Fruit fly (Drosophila melanogaster) whole organism, embryonic: ENCODE results near the gene RIOK2.

Experiments
- Atf-2 ChIP-seq: fragments of 200-800 bp; sonication (Bioruptor generic); optimal IDR thresholded peaks from 2 replicates; lab custom pipeline; 2016; ENCODE audit warnings: missing biosample characterization, missing genetic modification characterization
- Atf3 ChIP-seq: fragments of 200-800 bp; sonication (Bioruptor generic); optimal IDR thresholded peaks from 3 replicates; lab custom pipeline; 2016; ENCODE audit warnings: missing biosample characterization, missing genetic modification characterization
- BEAF-32 ChIP-seq: fragments of 200-800 bp; sonication (Bioruptor generic); optimal IDR thresholded peaks from 3 replicates; lab custom pipeline; 2017; ENCODE audit warnings: missing biosample characterization, missing genetic modification characterization, mild to moderate bottlenecking, moderate library complexity, missing genetic modification reagents
- CG11247 ChIP-seq: fragments of 200-800 bp; sonication (Bioruptor generic); IDR thresholded peaks from 2 replicates; pipeline ENCODE4 v1.3.6; 2022; ENCODE audit warnings: missing biosample characterization, missing genetic modification characterization
- CG11456 ChIP-seq: fragments of 200-800 bp; sonication (Bioruptor generic); IDR thresholded peaks from 3 replicates; pipeline ENCODE4 v1.3.6; 2022; ENCODE audit warnings: missing biosample characterization, missing genetic modification characterization
- CG14441 ChIP-seq: fragments of 200-800 bp; sonication (Bioruptor generic); IDR thresholded peaks from 2 replicates; pipeline ENCODE4 v1.3.6; 2022; ENCODE audit warnings: missing biosample characterization, missing genetic modification characterization
- CG14860 ChIP-seq: fragments of 200-800 bp; sonication (Bioruptor generic); IDR thresholded peaks from 3 replicates; pipeline ENCODE4 v1.3.6; 2022; ENCODE audit warnings: missing biosample characterization, missing genetic modification characterization; ENCODE audit not compliant: partially characterized antibody
- CG15073 ChIP-seq: fragments of 200-800 bp; sonication (Bioruptor generic); optimal IDR thresholded peaks from 2 replicates; lab custom pipeline; 2016; ENCODE audit warnings: missing biosample characterization, missing genetic modification characterization
- CG15696 ChIP-seq: fragments of 200-800 bp; sonication (Bioruptor generic); optimal IDR thresholded peaks from 2 replicates; lab custom pipeline; 2019; ENCODE audit warnings: missing biosample characterization, mild to moderate bottlenecking, missing genetic modification characterization, moderate library complexity
- CG16863 ChIP-seq: fragments of 200-800 bp; sonication (Bioruptor generic); optimal IDR thresholded peaks from 3 replicates; lab custom pipeline; 2016; ENCODE audit warnings: missing biosample characterization, missing genetic modification characterization
- CG17612 ChIP-seq: fragments of 200-800 bp; sonication (Bioruptor generic); IDR thresholded peaks from 2 replicates; pipeline ENCODE4 v1.3.6; 2022; ENCODE audit warnings: missing biosample characterization, missing genetic modification characterization
- CG30403 ChIP-seq: fragments of 200-800 bp; sonication (Bioruptor generic); optimal IDR thresholded peaks from 3 replicates; lab custom pipeline; 2016; ENCODE audit warnings: missing biosample characterization, missing genetic modification characterization
- CG31441 ChIP-seq: fragments of 200-800 bp; sonication (Bioruptor generic); IDR thresholded peaks from 2 replicates; pipeline ENCODE4 v1.3.6; 2022; ENCODE audit warnings: missing biosample characterization, missing genetic modification characterization
- CG42726 ChIP-seq: fragments of 200-800 bp; sonication (Bioruptor generic); IDR thresholded peaks from 2 replicates; pipeline ENCODE4 v1.3.6; 2022; ENCODE audit warnings: missing biosample characterization, missing genetic modification characterization; ENCODE audit not compliant: partially characterized antibody
- CG4617 ChIP-seq: fragments of 200-800 bp; sonication (Bioruptor generic); optimal IDR thresholded peaks from 3 replicates; lab custom pipeline; 2016; ENCODE audit warnings: missing biosample characterization, missing genetic modification characterization, borderline replicate concordance
- CG4854 ChIP-seq: fragments of 200-800 bp; sonication (Bioruptor generic); optimal IDR thresholded peaks from 2 replicates; lab custom pipeline; 2016; ENCODE audit warnings: missing biosample characterization, missing genetic modification characterization, inconsistent platforms
- CG5953 ChIP-seq: fragments of 200-800 bp; sonication (Bioruptor generic); IDR thresholded peaks from 2 replicates; pipeline ENCODE4 v1.3.6; 2022; ENCODE audit warnings: missing biosample characterization, missing genetic modification characterization
- CG8281 ChIP-seq: fragments of 200-800 bp; sonication (Bioruptor generic); optimal IDR thresholded peaks from 2 replicates; lab custom pipeline; 2018; ENCODE audit warnings: missing biosample characterization, mild to moderate bottlenecking, missing genetic modification characterization, moderate library complexity
- CG8359 ChIP-seq: fragments of 200-800 bp; sonication (Bioruptor generic); optimal IDR thresholded peaks from 2 replicates; lab custom pipeline; 2017; ENCODE audit warnings: missing biosample characterization, mild to moderate bottlenecking, missing genetic modification characterization, borderline replicate concordance
- Dll ChIP-seq: fragments of 200-800 bp; sonication (Bioruptor generic); IDR thresholded peaks from 4 replicates; pipeline ENCODE4 v1.3.6; 2022; ENCODE audit warnings: missing biosample characterization, missing genetic modification characterization; ENCODE audit not compliant: partially characterized antibody
- Doc2 ChIP-seq: fragments of 200-800 bp; sonication (Bioruptor generic); IDR thresholded peaks from 2 replicates; pipeline ENCODE4 v1.3.6; 2022; ENCODE audit warnings: missing biosample characterization, missing genetic modification characterization
- Eip74EF ChIP-seq, 2 experiments: fragments of 200-800 bp in 1 of 2; fragments of >200 bp in 1 of 2; sonication (Bioruptor generic) in 1 of 2; optimal IDR thresholded peaks; 2 replicates each; lab custom pipeline; 2017 to 2019; ENCODE audit warnings: missing biosample characterization in 2 of 2, missing genetic modification characterization in 2 of 2, mild to moderate bottlenecking in 1 of 2, moderate library complexity in 1 of 2
- Ets65A ChIP-seq: fragments of 200-800 bp; sonication (Bioruptor generic); peaks from one replicate; lab custom pipeline; 2016; ENCODE audit warnings: missing biosample characterization, missing genetic modification characterization
- Hmr ChIP-seq: fragments of 200-800 bp; sonication (Bioruptor generic); optimal IDR thresholded peaks from 3 replicates; lab custom pipeline; 2017; ENCODE audit warnings: mild to moderate bottlenecking, missing biosample characterization, missing genetic modification reagents, missing genetic modification characterization
- Hr51 ChIP-seq, 2 experiments: fragments of 200-800 bp; sonication (Bioruptor generic); optimal IDR thresholded peaks; 2 replicates in 1 of 2; 3 replicates in 1 of 2; lab custom pipeline; 2016 to 2018; ENCODE audit warnings: missing biosample characterization in 2 of 2, missing genetic modification characterization in 2 of 2, mild to moderate bottlenecking in 1 of 2, moderate library complexity in 1 of 2
- NC2α ChIP-seq: fragments of 200-800 bp; sonication (Bioruptor generic); optimal IDR thresholded peaks from 2 replicates; lab custom pipeline; 2016; ENCODE audit warnings: missing biosample characterization, missing genetic modification characterization
- Nf-YC ChIP-seq: fragments of 200-800 bp; optimal IDR thresholded peaks from 3 replicates; lab custom pipeline; 2019; ENCODE audit warnings: missing biosample characterization, mild to moderate bottlenecking, missing genetic modification characterization, moderate library complexity
- Trl ChIP-seq, 3 experiments: fragments of >200 bp in 2 of 3; fragments of 200-800 bp in 1 of 3; sonication (Bioruptor generic) in 1 of 3; optimal IDR thresholded peaks; 2 replicates in 1 of 3; 3 replicates in 2 of 3; lab custom pipeline; 2016 to 2017; ENCODE audit warnings: missing biosample characterization in 1 of 3, missing genetic modification characterization in 1 of 3
- ac ChIP-seq: fragments of 200-800 bp; sonication (Bioruptor generic); optimal IDR thresholded peaks from 3 replicates; lab custom pipeline; 2017; ENCODE audit warnings: missing biosample characterization, mild to moderate bottlenecking, missing genetic modification characterization
- ase ChIP-seq: fragments of 200-800 bp; sonication (Bioruptor generic); IDR thresholded peaks from 3 replicates; pipeline ENCODE4 v1.3.6; 2022; ENCODE audit warnings: missing biosample characterization, missing genetic modification characterization
- btn ChIP-seq: fragments of 200-800 bp; sonication (Bioruptor generic); optimal IDR thresholded peaks from 2 replicates; lab custom pipeline; 2016; ENCODE audit warnings: missing biosample characterization, missing genetic modification characterization
- cg ChIP-seq: fragments of 200-800 bp; sonication (Bioruptor generic); optimal IDR thresholded peaks from 3 replicates; lab custom pipeline; 2019; ENCODE audit warnings: missing biosample characterization, mild to moderate bottlenecking, missing genetic modification characterization, moderate library complexity
- corto ChIP-seq: fragments of 200-800 bp; sonication (Bioruptor generic); optimal IDR thresholded peaks from 2 replicates; lab custom pipeline; 2016; ENCODE audit warnings: missing biosample characterization, mild to moderate bottlenecking, missing genetic modification characterization, moderate library complexity
- crc ChIP-seq: fragments of 200-800 bp; sonication (Bioruptor generic); optimal IDR thresholded peaks from 2 replicates; lab custom pipeline; 2016; ENCODE audit warnings: missing biosample characterization, missing genetic modification characterization
- dpn ChIP-seq, 2 experiments: fragments of 200-800 bp; sonication (Bioruptor generic); optimal IDR thresholded peaks; 3 replicates each; lab custom pipeline; 2016; ENCODE audit warnings: missing biosample characterization in 2 of 2, missing genetic modification characterization in 2 of 2
- ham ChIP-seq: fragments of 200-800 bp; sonication (Bioruptor generic); IDR thresholded peaks from 2 replicates; pipeline ENCODE4 v1.3.6; 2022; ENCODE audit warnings: missing biosample characterization, missing genetic modification characterization
- hkb ChIP-seq, 2 experiments: fragments of 200-800 bp in 1 of 2; fragments of >200 bp in 1 of 2; sonication (Bioruptor generic) in 1 of 2; IDR thresholded peaks in 1 of 2; optimal IDR thresholded peaks in 1 of 2; 2 replicates each; pipeline versions ENCODE4 v1.3.6 to Lab custom; 2017 to 2022; ENCODE audit warnings: missing biosample characterization in 1 of 2, missing genetic modification characterization in 1 of 2
- nau ChIP-seq: fragments of 200-800 bp; sonication (Bioruptor generic); optimal IDR thresholded peaks from 3 replicates; lab custom pipeline; 2017; ENCODE audit warnings: missing biosample characterization, mild to moderate bottlenecking, missing genetic modification characterization, missing genetic modification reagents
- peb ChIP-seq: fragments of 200-800 bp; sonication (Bioruptor generic); IDR thresholded peaks from 2 replicates; pipeline ENCODE4 v1.3.6; 2022; ENCODE audit warnings: missing biosample characterization, missing genetic modification characterization
- pum ChIP-seq: fragments of 200-800 bp; sonication (Bioruptor generic); optimal IDR thresholded peaks from 2 replicates; lab custom pipeline; 2016; ENCODE audit warnings: missing biosample characterization, missing genetic modification characterization
- sc ChIP-seq, 3 experiments: fragments of >200 bp in 2 of 3; fragments of 200-800 bp in 1 of 3; sonication (Bioruptor generic) in 1 of 3; optimal IDR thresholded peaks; 2 replicates in 2 of 3; 3 replicates in 1 of 3; lab custom pipeline; 2017; ENCODE audit warnings: mild to moderate bottlenecking in 1 of 3, missing biosample characterization in 1 of 3, missing genetic modification characterization in 1 of 3, missing genetic modification reagents in 1 of 3
- sqz ChIP-seq: fragments of 200-800 bp; sonication (Bioruptor generic); optimal IDR thresholded peaks from 3 replicates; lab custom pipeline; 2018; ENCODE audit warnings: missing biosample characterization, mild to moderate bottlenecking, missing genetic modification characterization
- stwl ChIP-seq: fragments of 200-800 bp; sonication (Bioruptor generic); optimal IDR thresholded peaks from 3 replicates; lab custom pipeline; 2018; ENCODE audit warnings: missing biosample characterization, mild to moderate bottlenecking, missing genetic modification characterization, moderate library complexity
- tll ChIP-seq, 2 experiments: fragments of 200-800 bp in 1 of 2; fragments of >200 bp in 1 of 2; sonication (Bioruptor generic) in 1 of 2; optimal IDR thresholded peaks; 2 replicates each; lab custom pipeline; 2017 to 2019; ENCODE audit warnings: missing biosample characterization in 2 of 2, missing genetic modification characterization in 2 of 2, mild to moderate bottlenecking in 1 of 2, moderate library complexity in 1 of 2
- zen2 ChIP-seq: fragments of 200-800 bp; sonication (Bioruptor generic); IDR thresholded peaks from 3 replicates; pipeline ENCODE4 v1.3.6; 2022; ENCODE audit warnings: missing biosample characterization, missing genetic modification characterization; ENCODE audit not compliant: partially characterized antibody
- zfh1 ChIP-seq: fragments of 200-800 bp; sonication (Bioruptor generic); IDR thresholded peaks from 3 replicates; pipeline ENCODE4 v1.3.6; 2022; ENCODE audit warnings: missing biosample characterization, missing genetic modification characterization

The RIOK2 gene

DNA sequence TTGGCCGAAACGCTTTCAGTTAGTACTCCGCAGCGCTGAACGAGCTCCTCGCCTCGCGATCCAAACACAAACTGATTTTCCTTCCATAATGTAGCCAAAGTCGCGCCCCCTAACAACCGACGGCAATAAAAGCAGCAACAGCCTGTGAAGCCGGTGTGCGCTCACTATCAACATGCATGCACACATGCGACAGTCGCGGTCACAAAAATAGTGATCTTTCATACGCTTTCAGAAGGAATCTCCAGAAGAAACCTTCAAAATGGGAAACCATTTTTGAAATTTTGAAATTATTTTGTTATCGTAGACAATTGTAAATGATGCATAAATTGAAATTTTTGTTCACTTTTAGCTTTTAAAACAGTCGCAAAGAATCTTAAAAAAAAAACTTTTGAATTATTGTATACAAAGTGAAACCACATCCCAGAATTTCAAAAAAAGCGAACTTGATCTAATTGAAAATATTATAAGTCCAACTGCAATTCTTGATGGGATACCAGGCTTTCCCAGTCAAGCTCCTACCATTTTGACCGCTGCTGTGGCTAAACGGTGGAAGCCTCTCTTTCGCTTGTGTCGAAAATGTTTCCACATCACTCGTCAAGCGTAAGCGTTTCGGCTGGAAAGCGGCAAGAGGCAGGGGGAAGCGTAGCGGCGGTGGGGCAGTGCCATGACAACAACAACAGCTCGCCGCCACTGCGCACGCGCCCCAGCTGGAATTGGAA lies 33.2 kb upstream of the RIOK2 start, which contains the start of gene Cad96Cb (continued):
- TF ChIP-seq ac (peak; percentile 43), sqz (GFP tag; lab: Kevin White, UChicago) (peak; percentile 24), CG30403 (GFP tag; lab: Kevin White, UChicago) (peak; percentile 92), CG15696 (tag; lab: Kevin White, UChicago) (peak; percentile 76), NC2α (GFP tag; lab: Kevin White, UChicago) (peak; percentile 62), ham (GFP tag; lab: Robert Waterston, UW) (no peak), pum (GFP tag; lab: Kevin White, UChicago) (peak; percentile 79), hkb (optimal IDR thresholded peaks at IDR 0.05; lab: Kevin White, UChicago) (no peak), hkb (GFP tag; IDR thresholded peaks at IDR 0.05; lab: Robert Waterston, UW) (peak; percentile 79), CG42726 (GFP tag; lab: Robert Waterston, UW) (no peak), Ets65A (GFP tag; lab: Kevin White, UChicago) (peak; percentile 95), zfh1 (GFP tag; lab: Robert Waterston, UW) (peak; percentile 44; the same call in 1 of the 3 replicates), zen2 (no peak), tll (GFP tag; optimal IDR thresholded peaks at IDR 0.05; lab: Kevin White, UChicago) (no peak), peb (GFP tag; lab: Robert Waterston, UW) (peak; percentile 23; the same call in 1 of the 2 replicates), corto (peak; percentile 31), cg (no peak), ase (GFP tag; lab: Robert Waterston, UW) (peak; percentile 35; the same call in 1 of the 3 replicates), Eip74EF (GFP tag; optimal IDR thresholded peaks at IDR 0.05; lab: Kevin White, UChicago) (peak in 1 of 2 experiments; percentile 92), CG31441 (GFP tag; lab: Robert Waterston, UW) (peak; percentile 94), Atf3 (GFP tag; lab: Kevin White, UChicago) (peak; percentile 80), btn (GFP tag; lab: Kevin White, UChicago) (peak; percentile 81), CG14860 (GFP tag; lab: Robert Waterston, UW) (no peak), nau (GFP tag; lab: Kevin White, UChicago) (no peak), CG16863 (GFP tag; lab: Kevin White, UChicago) (peak; percentile 82), Hr51 (GFP tag; optimal IDR thresholded peaks at IDR 0.05; lab: Kevin White, UChicago) (peak; percentile 48 to 90), stwl (tag; lab: Kevin White, UChicago) (no peak), CG11247 (GFP tag; lab: Robert Waterston, UW) (peak; percentile 30; the same call in 1 of the 2 replicates), CG15073 (GFP tag; lab: Kevin White, UChicago) (peak; percentile 20), CG11456 (GFP tag; lab: Robert Waterston, UW) (no peak), CG8359 (GFP tag; lab: Kevin White, UChicago) (peak; percentile 76), CG4854 (GFP tag; lab: Kevin White, UChicago) (peak; percentile 69), CG5953 (GFP tag; lab: Robert Waterston, UW) (no peak), crc (GFP tag; lab: Kevin White, UChicago) (peak; percentile 59), CG14441 (GFP tag; lab: Robert Waterston, UW) (0 out of 2 replicates have a peak, but pooled peaks have one; percentile 11), Atf-2 (peak; percentile 88), Trl (optimal IDR thresholded peaks at IDR 0.05; lab: Kevin White, UChicago) (no peak), Trl (GFP tag; optimal IDR thresholded peaks at IDR 0.05; lab: Kevin White, UChicago) (peak; percentile 74), CG17612 (GFP tag; lab: Robert Waterston, UW) (no peak), Doc2 (GFP tag; lab: Robert Waterston, UW) (no peak), Nf-YC (tag; lab: Kevin White, UChicago) (no peak), dpn (GFP tag; optimal IDR thresholded peaks at IDR 0.05; lab: Kevin White, UChicago) (peak; percentile 66 to 80), Hmr (GFP tag; lab: Kevin White, UChicago) (peak; percentile 58), Dll (GFP tag; lab: Robert Waterston, UW) (0 out of 4 replicates have a peak, but pooled peaks have one; percentile 21), CG8281 (peak; percentile 68), BEAF-32 (GFP tag; lab: Kevin White, UChicago) (no peak), CG4617 (GFP tag; lab: Kevin White, UChicago) (peak; percentile 59), sc (optimal IDR thresholded peaks at IDR 0.05; lab: Kevin White, UChicago) (no peak), sc (GFP tag; optimal IDR thresholded peaks at IDR 0.05; lab: Kevin White, UChicago) (peak; percentile 87)
